Fruit fly (Drosophila melanogaster): ENCODE results near the gene Wnk.

dm6 chr3L:21538893-21539244 lies 15.9 kb downstream of the Wnk start:
- TF ChIP-seq bab1 (GFP tag; optimal IDR thresholded peaks at IDR 0.05) (no peak), CG33017 (tag; optimal IDR thresholded peaks at IDR 0.05) (no peak), toe (GFP tag; optimal IDR thresholded peaks at IDR 0.05) (no peak), Hr96 (GFP tag; optimal IDR thresholded peaks at IDR 0.05) (no peak), Clk (GFP tag; optimal IDR thresholded peaks at IDR 0.05) (no peak), ovo (GFP tag; optimal IDR thresholded peaks at IDR 0.05) (no peak), CG14711 (tag; optimal IDR thresholded peaks at IDR 0.05) (no peak), CG7101 (tag; optimal IDR thresholded peaks at IDR 0.05) (no peak), CG7045 (GFP tag; optimal IDR thresholded peaks at IDR 0.05) (no peak)
